Fruit fly (Drosophila melanogaster) whole organism, embryonic: ENCODE results near the gene ppk23.

Source experiments
- Blimp-1 ChIP-seq: fragments of 200-800 bp; sonication (Bioruptor generic); optimal IDR thresholded peaks from 3 replicates; lab custom pipeline; 2018; ENCODE audit warnings: missing biosample characterization, missing genetic modification characterization, mild to moderate bottlenecking, moderate library complexity, missing genetic modification reagents
- CG10321 ChIP-seq: fragments of 200-800 bp; sonication (Bioruptor generic); IDR thresholded peaks from 2 replicates; pipeline ENCODE4 v1.3.6; 2022; ENCODE audit warnings: missing biosample characterization, missing genetic modification characterization
- CG10431 ChIP-seq: fragments of 200-800 bp; sonication (Bioruptor generic); optimal IDR thresholded peaks from 3 replicates; lab custom pipeline; 2018; ENCODE audit warnings: missing biosample characterization, mild to moderate bottlenecking, missing genetic modification characterization
- CG11504 ChIP-seq: fragments of 200-800 bp; sonication (Bioruptor generic); optimal IDR thresholded peaks from 3 replicates; lab custom pipeline; 2019; ENCODE audit warnings: missing biosample characterization, mild to moderate bottlenecking, missing genetic modification characterization, moderate library complexity
- CG12769 ChIP-seq: fragments of 200-800 bp; sonication (Bioruptor generic); optimal IDR thresholded peaks from 2 replicates; lab custom pipeline; 2019; ENCODE audit warnings: missing biosample characterization, mild to moderate bottlenecking, missing genetic modification characterization, moderate library complexity
- CG14441 ChIP-seq: fragments of 200-800 bp; sonication (Bioruptor generic); IDR thresholded peaks from 2 replicates; pipeline ENCODE4 v1.3.6; 2022; ENCODE audit warnings: missing biosample characterization, missing genetic modification characterization
- CG15269 ChIP-seq: fragments of 200-800 bp; sonication (Bioruptor generic); optimal IDR thresholded peaks from 2 replicates; lab custom pipeline; 2018; ENCODE audit warnings: missing biosample characterization, mild to moderate bottlenecking, missing genetic modification characterization, moderate library complexity
- CG1603 ChIP-seq: fragments of 200-800 bp; sonication (Bioruptor generic); optimal IDR thresholded peaks from 2 replicates; lab custom pipeline; 2019; ENCODE audit warnings: missing biosample characterization, mild to moderate bottlenecking, missing genetic modification characterization, moderate library complexity
- CG18619 ChIP-seq: fragments of 200-800 bp; sonication (Bioruptor generic); optimal IDR thresholded peaks from 3 replicates; lab custom pipeline; 2017; ENCODE audit warnings: missing biosample characterization, mild to moderate bottlenecking, missing genetic modification characterization
- CG2120 ChIP-seq: fragments of 200-800 bp; sonication (Bioruptor generic); optimal IDR thresholded peaks from 3 replicates; lab custom pipeline; 2016; ENCODE audit warnings: missing biosample characterization, missing genetic modification characterization
- CG30403 ChIP-seq: fragments of 200-800 bp; sonication (Bioruptor generic); optimal IDR thresholded peaks from 3 replicates; lab custom pipeline; 2016; ENCODE audit warnings: missing biosample characterization, missing genetic modification characterization
- CG3163 ChIP-seq: fragments of 200-800 bp; sonication (Bioruptor generic); optimal IDR thresholded peaks from 3 replicates; lab custom pipeline; 2016; ENCODE audit warnings: missing biosample characterization, missing genetic modification characterization
- CG42726 ChIP-seq: fragments of 200-800 bp; sonication (Bioruptor generic); IDR thresholded peaks from 2 replicates; pipeline ENCODE4 v1.3.6; 2022; ENCODE audit warnings: missing biosample characterization, missing genetic modification characterization; ENCODE audit not compliant: partially characterized antibody
- CG4707 ChIP-seq: fragments of 200-800 bp; sonication (Bioruptor generic); optimal IDR thresholded peaks from 2 replicates; lab custom pipeline; 2018; ENCODE audit warnings: missing biosample characterization, mild to moderate bottlenecking, missing genetic modification characterization, moderate library complexity
- CG5180 ChIP-seq: fragments of 200-800 bp; sonication (Bioruptor generic); optimal IDR thresholded peaks from 3 replicates; lab custom pipeline; 2017; ENCODE audit warnings: missing biosample characterization, missing genetic modification characterization, mild to moderate bottlenecking, moderate library complexity, missing genetic modification reagents
- CG7928 ChIP-seq: fragments of 200-800 bp; sonication (Bioruptor generic); optimal IDR thresholded peaks from 2 replicates; lab custom pipeline; 2017; ENCODE audit warnings: missing biosample characterization, mild to moderate bottlenecking, missing genetic modification characterization
- CG8290 ChIP-seq, 3 experiments: fragments of 200-800 bp; sonication (Bioruptor generic); optimal IDR thresholded peaks; 2 replicates each; lab custom pipeline; 2016 to 2019; ENCODE audit warnings: missing biosample characterization in 3 of 3, missing genetic modification characterization in 3 of 3, mild to moderate bottlenecking in 2 of 3, moderate library complexity in 1 of 3
- CTCF ChIP-seq: fragments of 200-800 bp; sonication (Bioruptor generic); optimal IDR thresholded peaks from 2 replicates; lab custom pipeline; 2017; ENCODE audit warnings: missing biosample characterization, mild to moderate bottlenecking, missing genetic modification characterization, moderate library complexity
- Fer1 ChIP-seq: fragments of 200-800 bp; sonication (Bioruptor generic); optimal IDR thresholded peaks from 2 replicates; lab custom pipeline; 2017; ENCODE audit warnings: missing biosample characterization, mild to moderate bottlenecking, missing genetic modification characterization
- Hr51 ChIP-seq, 2 experiments: fragments of 200-800 bp; sonication (Bioruptor generic); optimal IDR thresholded peaks; 2 replicates in 1 of 2; 3 replicates in 1 of 2; lab custom pipeline; 2016 to 2018; ENCODE audit warnings: missing biosample characterization in 2 of 2, missing genetic modification characterization in 2 of 2, mild to moderate bottlenecking in 1 of 2, moderate library complexity in 1 of 2
- MTF-1 ChIP-seq: fragments of 200-800 bp; sonication (Bioruptor generic); optimal IDR thresholded peaks from 2 replicates; lab custom pipeline; 2018; ENCODE audit warnings: missing biosample characterization, mild to moderate bottlenecking, missing genetic modification characterization, borderline replicate concordance
- Med ChIP-seq: fragments of 200-800 bp; sonication (Bioruptor generic); peaks from one replicate; lab custom pipeline; 2016; ENCODE audit warnings: missing biosample characterization, missing genetic modification characterization, mild to moderate bottlenecking, inconsistent platforms, moderate library complexity
- Oli ChIP-seq: fragments of 200-800 bp; sonication (Bioruptor generic); optimal IDR thresholded peaks from 2 replicates; lab custom pipeline; 2018; ENCODE audit warnings: missing biosample characterization, mild to moderate bottlenecking, missing genetic modification characterization, moderate library complexity
- PHDP ChIP-seq: fragments of 200-800 bp; sonication (Bioruptor generic); optimal IDR thresholded peaks from 3 replicates; lab custom pipeline; 2018; ENCODE audit warnings: missing biosample characterization, mild to moderate bottlenecking, missing genetic modification characterization, moderate library complexity
- Rx ChIP-seq: fragments of 200-800 bp; sonication (Bioruptor generic); IDR thresholded peaks from 2 replicates; pipeline ENCODE4 v1.3.6; 2022; ENCODE audit warnings: missing biosample characterization, missing genetic modification characterization
- Spps ChIP-seq: fragments of 200-800 bp; sonication (Bioruptor generic); optimal IDR thresholded peaks from 2 replicates; lab custom pipeline; 2018; ENCODE audit warnings: missing biosample characterization, mild to moderate bottlenecking, missing genetic modification characterization
- Sry-β ChIP-seq: fragments of 200-800 bp; sonication (Bioruptor generic); optimal IDR thresholded peaks from 2 replicates; lab custom pipeline; 2018; ENCODE audit warnings: missing biosample characterization, mild to moderate bottlenecking, missing genetic modification characterization, moderate library complexity
- br ChIP-seq: fragments of >200 bp; optimal IDR thresholded peaks from 2 replicates; lab custom pipeline; 2017
- bsh ChIP-seq, 2 experiments: fragments of 200-800 bp; sonication (Bioruptor generic); optimal IDR thresholded peaks; 2 replicates each; lab custom pipeline; 2017 to 2018; ENCODE audit warnings: mild to moderate bottlenecking in 2 of 2, missing biosample characterization in 2 of 2, missing genetic modification characterization in 2 of 2, moderate library complexity in 1 of 2
- dmrt99B ChIP-seq: fragments of 200-800 bp; sonication (Bioruptor generic); optimal IDR thresholded peaks from 2 replicates; lab custom pipeline; 2018; ENCODE audit warnings: missing biosample characterization, mild to moderate bottlenecking, missing genetic modification characterization, moderate library complexity
- eve ChIP-seq, 2 experiments: fragments of >200 bp; optimal IDR thresholded peaks; 2 replicates each; lab custom pipeline; 2017; ENCODE audit warnings: missing biosample characterization in 2 of 2, missing genetic modification characterization in 2 of 2
- gem ChIP-seq: fragments of 200-800 bp; sonication (Bioruptor generic); optimal IDR thresholded peaks from 2 replicates; lab custom pipeline; 2019; ENCODE audit warnings: missing biosample characterization, mild to moderate bottlenecking, missing genetic modification characterization, moderate library complexity
- grau ChIP-seq: fragments of 200-800 bp; optimal IDR thresholded peaks from 3 replicates; lab custom pipeline; 2019; ENCODE audit warnings: missing biosample characterization, mild to moderate bottlenecking, missing genetic modification characterization, moderate library complexity
- ken ChIP-seq: fragments of 200-800 bp; sonication (Bioruptor generic); IDR thresholded peaks from 3 replicates; pipeline ENCODE4 v1.3.6; 2022; ENCODE audit warnings: missing biosample characterization, missing genetic modification characterization
- kni ChIP-seq: fragments of 200-800 bp; sonication (Bioruptor generic); optimal IDR thresholded peaks from 3 replicates; lab custom pipeline; 2017; ENCODE audit warnings: mild to moderate bottlenecking, missing biosample characterization, missing genetic modification reagents, missing genetic modification characterization
- nau ChIP-seq: fragments of 200-800 bp; sonication (Bioruptor generic); optimal IDR thresholded peaks from 3 replicates; lab custom pipeline; 2017; ENCODE audit warnings: missing biosample characterization, mild to moderate bottlenecking, missing genetic modification characterization, missing genetic modification reagents
- pb ChIP-seq: fragments of 200-800 bp; sonication (Bioruptor generic); optimal IDR thresholded peaks from 3 replicates; lab custom pipeline; 2016; ENCODE audit warnings: missing biosample characterization, missing genetic modification characterization
- prd ChIP-seq, 3 experiments: fragments of >200 bp in 2 of 3; fragments of 200-800 bp in 1 of 3; sonication (Bioruptor generic) in 1 of 3; optimal IDR thresholded peaks in 2 of 3; IDR thresholded peaks in 1 of 3; 2 replicates in 2 of 3; 3 replicates in 1 of 3; pipeline versions ENCODE4 v1.3.6 to Lab custom; 2017 to 2022; ENCODE audit warnings: missing biosample characterization in 1 of 3, missing genetic modification characterization in 1 of 3
- row ChIP-seq: fragments of 200-800 bp; sonication (Bioruptor generic); IDR thresholded peaks from 3 replicates; pipeline ENCODE4 v1.3.6; 2022; ENCODE audit warnings: missing biosample characterization, missing genetic modification characterization
- sens ChIP-seq: fragments of 200-800 bp; sonication (Bioruptor generic); peaks from one replicate; lab custom pipeline; 2016; ENCODE audit warnings: missing biosample characterization, missing genetic modification characterization
- stc ChIP-seq: fragments of 200-800 bp; sonication (Bioruptor generic); IDR thresholded peaks from 2 replicates; pipeline ENCODE4 v1.3.6; 2022; ENCODE audit warnings: missing biosample characterization, missing genetic modification characterization
- tgo ChIP-seq: fragments of 200-800 bp; sonication (Bioruptor generic); IDR thresholded peaks from 3 replicates; pipeline ENCODE4 v1.3.6; 2022; ENCODE audit warnings: missing biosample characterization, missing genetic modification characterization
- unpg ChIP-seq: fragments of 200-800 bp; sonication (Bioruptor generic); optimal IDR thresholded peaks from 3 replicates; lab custom pipeline; 2018; ENCODE audit warnings: missing biosample characterization, mild to moderate bottlenecking, missing genetic modification characterization, moderate library complexity

ppk23 gene

DNA sequence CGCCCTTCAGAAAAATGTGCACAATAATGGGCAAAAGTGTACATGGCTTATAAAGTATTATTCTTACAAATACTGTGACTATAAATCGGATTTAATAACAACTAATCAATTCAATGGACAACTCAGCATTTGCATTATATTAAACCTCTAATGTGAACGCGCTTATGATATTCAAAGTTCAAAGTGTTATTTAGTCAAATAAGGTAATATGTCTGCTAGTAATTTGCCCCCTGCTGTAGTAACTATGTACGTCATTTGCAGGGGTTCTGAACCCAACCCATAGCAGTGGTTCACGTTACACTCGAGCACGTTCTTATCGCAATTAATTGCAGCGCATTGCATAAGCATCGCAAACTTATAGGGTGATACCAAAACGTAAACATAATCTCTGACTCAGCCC lies 19.1 kb upstream of the ppk23 start (continued):
- TF ChIP-seq CG8290 (GFP tag; optimal IDR thresholded peaks at IDR 0.05; lab: Kevin White, UChicago) (no peak), CG8290 (tag; optimal IDR thresholded peaks at IDR 0.05; lab: Kevin White, UChicago) (peak in 1 of 2 experiments; percentile 48), sens (GFP tag; lab: Kevin White, UChicago) (peak; percentile 71), CG12769 (peak; percentile 22), Hr51 (GFP tag; optimal IDR thresholded peaks at IDR 0.05; lab: Kevin White, UChicago) (peak in 1 of 2 experiments; percentile 56), CG3163 (no peak), bsh (GFP tag; optimal IDR thresholded peaks at IDR 0.05; lab: Kevin White, UChicago) (peak in 1 of 2 experiments; percentile 26), row (peak; percentile 43), gem (peak; percentile 58), Fer1 (GFP tag; lab: Kevin White, UChicago) (peak; percentile 1), MTF-1 (GFP tag; lab: Kevin White, UChicago) (no peak), pb (GFP tag; lab: Kevin White, UChicago) (no peak), Spps (no peak), dmrt99B (tag; lab: Kevin White, UChicago) (peak; percentile 18), tgo (GFP tag; lab: Robert Waterston, UW) (0 out of 3 replicates have a peak, but pooled peaks have one; percentile 22), Oli (tag; lab: Kevin White, UChicago) (peak; percentile 48), CG5180 (GFP tag; lab: Kevin White, UChicago) (no peak), br (lab: Kevin White, UChicago) (no peak), unpg (GFP tag; lab: Kevin White, UChicago) (peak; percentile 40), CG18619 (peak; percentile 7), PHDP (peak; percentile 37), CG2120 (GFP tag; lab: Kevin White, UChicago) (peak; percentile 9), CG30403 (peak; percentile 4), eve (GFP tag; optimal IDR thresholded peaks at IDR 0.05; lab: Kevin White, UChicago) (peak in 1 of 2 experiments; percentile 76), CG4707 (no peak), Sry-β (GFP tag; lab: Kevin White, UChicago) (no peak), CG10321 (GFP tag; lab: Robert Waterston, UW) (0 out of 2 replicates have a peak, but pooled peaks have one; percentile 9), grau (tag; lab: Kevin White, UChicago) (peak; percentile 35), stc (GFP tag; lab: Robert Waterston, UW) (no peak), CG10431 (GFP tag; lab: Kevin White, UChicago) (no peak), CG11504 (tag; lab: Kevin White, UChicago) (peak; percentile 56), CG1603 (tag; lab: Kevin White, UChicago) (peak; percentile 32), ken (GFP tag; lab: Robert Waterston, UW) (no peak), CG15269 (tag; lab: Kevin White, UChicago) (peak; percentile 42)
- TF ChIP-seq, all 482 proteins: peak for 46

DNA sequence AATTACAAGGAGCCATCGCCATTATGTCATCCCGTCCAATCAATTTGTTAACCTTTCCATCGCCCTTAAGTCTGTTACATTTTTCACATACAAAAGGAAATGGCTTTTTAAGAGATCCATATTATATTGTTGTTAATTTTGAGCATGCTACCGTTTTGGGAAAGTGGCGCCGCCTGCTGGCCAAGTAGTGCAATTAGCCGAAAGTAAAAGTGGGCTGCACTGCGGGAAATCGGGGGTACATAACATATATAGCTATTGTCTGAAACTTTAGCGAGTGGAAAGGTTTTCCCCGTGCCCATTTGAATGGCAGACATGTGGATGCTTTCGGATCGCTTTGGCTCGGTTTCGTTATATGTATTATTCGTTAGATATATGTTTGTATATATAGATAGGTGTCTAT lies 16.9 kb upstream of the ppk23 start:
- TF ChIP-seq Med (GFP tag; lab: Kevin White, UChicago) (peak; percentile 35), CG14441 (GFP tag; lab: Robert Waterston, UW) (no peak), Rx (GFP tag; lab: Robert Waterston, UW) (no peak), kni (GFP tag; lab: Kevin White, UChicago) (no peak), CG42726 (no peak), Blimp-1 (GFP tag; lab: Kevin White, UChicago) (peak; percentile 92), nau (GFP tag; lab: Kevin White, UChicago) (no peak), prd (optimal IDR thresholded peaks at IDR 0.05; lab: Kevin White, UChicago) (no peak), prd (GFP tag; IDR thresholded peaks at IDR 0.05; lab: Robert Waterston, UW) (no peak), row (0 out of 3 replicates have a peak, but pooled peaks have one; percentile 18), CG7928 (GFP tag; lab: Kevin White, UChicago) (no peak), CTCF (peak; percentile 85)
